Worm (Caenorhabditis elegans): ENCODE data around the gene lin-33.

Gene lin-33

ce11 chrIV:5923112-5923511 is 7.3 kb upstream of the lin-33 start:
- TF ChIP-seq unc-39 (tag; optimal IDR thresholded peaks at IDR 0.05) (no peak), unc-62 (GFP tag; optimal IDR thresholded peaks at IDR 0.05) (peak; percentile 5), nhr-11 (tag; optimal IDR thresholded peaks at IDR 0.05) (no peak)

DNA sequence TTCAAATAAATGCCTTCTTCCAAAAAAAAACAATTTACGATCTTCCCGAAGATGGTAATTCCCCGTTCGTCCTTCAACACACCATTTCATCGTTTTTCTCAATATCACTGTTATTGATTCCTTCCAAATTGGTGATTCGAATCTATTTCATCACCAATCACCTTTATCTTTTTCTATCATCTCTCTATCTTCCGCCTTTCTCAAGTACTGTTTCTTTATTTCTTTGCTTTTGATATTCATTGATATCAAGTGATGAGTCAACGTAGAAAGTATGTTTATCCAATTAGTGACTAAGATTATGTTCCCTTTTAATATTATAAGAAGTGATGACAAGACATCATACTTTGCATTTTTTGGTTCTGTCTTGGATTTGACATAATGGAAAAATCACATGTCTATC is 6.2 kb upstream of the lin-33 start:
- TF ChIP-seq pha-4 (tag; optimal IDR thresholded peaks at IDR 0.05) (no peak), nhr-23 (tag; optimal IDR thresholded peaks at IDR 0.05) (no peak), nhr-12 (tag; optimal IDR thresholded peaks at IDR 0.05) (no peak), ceh-82 (tag; optimal IDR thresholded peaks at IDR 0.05) (no peak), fkh-10 (GFP tag; optimal IDR thresholded peaks at IDR 0.05) (no peak), aly-2 (tag; optimal IDR thresholded peaks at IDR 0.05) (no peak), zag-1 (tag; optimal IDR thresholded peaks at IDR 0.05) (no peak), skn-1 (tag; optimal IDR thresholded peaks at IDR 0.05) (no peak), nhr-237 (tag; optimal IDR thresholded peaks at IDR 0.05) (no peak), pqm-1 (tag; optimal IDR thresholded peaks at IDR 0.05) (no peak), nhr-67 (tag; optimal IDR thresholded peaks at IDR 0.05) (no peak), nhr-77 (tag; optimal IDR thresholded peaks at IDR 0.05) (no peak), R02D3.7 (tag; optimal IDR thresholded peaks at IDR 0.05) (no peak), ceh-16 (tag; optimal IDR thresholded peaks at IDR 0.05) (no peak)

DNA sequence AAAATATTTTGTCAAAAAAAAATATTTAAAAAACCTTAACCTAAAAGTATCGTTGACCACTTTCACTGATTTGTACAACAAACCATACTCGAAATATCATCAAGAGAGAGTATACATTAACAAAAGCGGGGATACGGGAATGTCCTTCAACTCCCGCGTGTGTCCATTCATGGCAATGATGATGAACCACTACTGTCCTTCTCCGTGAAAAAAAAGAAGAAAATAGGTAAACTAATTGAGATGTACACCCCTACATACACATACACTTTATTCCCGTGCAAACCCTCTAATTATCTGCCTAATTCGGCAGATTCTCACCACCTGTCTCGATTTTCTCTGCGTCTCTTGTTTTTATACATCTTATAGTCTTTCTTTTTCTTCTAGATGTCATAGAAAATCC is 3.8 kb upstream of the lin-33 start:
- peak; percentile 50 for TF ChIP-seq nhr-23 (tag; optimal IDR thresholded peaks at IDR 0.05)
- no peak for TF ChIP-seq fkh-10 (GFP tag; optimal IDR thresholded peaks at IDR 0.05)
- TF ChIP-seq nhr-12 (tag; optimal IDR thresholded peaks at IDR 0.05), result no peak
- TF ChIP-seq nhr-25 (tag; optimal IDR thresholded peaks at IDR 0.05), result peak; percentile 64
- TF ChIP-seq egl-5 (tag; optimal IDR thresholded peaks at IDR 0.05), result peak; percentile 6
- peak; percentile 9 for TF ChIP-seq hmg-11 (tag; optimal IDR thresholded peaks at IDR 0.05)

DNA sequence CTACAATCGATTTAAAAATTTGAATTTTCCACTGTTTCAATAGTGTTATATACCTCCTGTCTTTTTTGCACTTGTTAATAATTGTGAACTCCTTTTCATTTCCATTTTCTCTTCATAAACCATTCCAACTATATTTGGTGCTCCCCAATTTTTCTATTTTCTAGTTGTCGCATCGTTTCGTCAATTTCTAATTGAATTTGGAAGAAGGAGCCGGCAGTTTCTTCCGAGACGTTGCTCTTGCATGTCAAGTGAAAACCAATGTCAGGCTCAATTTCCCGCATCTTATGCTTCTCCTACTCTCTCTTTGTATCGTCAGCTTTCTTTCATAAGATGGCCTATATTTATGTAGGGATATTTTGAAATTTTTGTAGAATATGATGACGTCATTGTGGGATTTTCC is 2.6 kb upstream of the lin-33 start:
- TF ChIP-seq fkh-10 (GFP tag; optimal IDR thresholded peaks at IDR 0.05), result no peak
- no peak for TF ChIP-seq nhr-77 (tag; optimal IDR thresholded peaks at IDR 0.05)
- no peak for TF ChIP-seq tbx-2 (tag; optimal IDR thresholded peaks at IDR 0.05)
- no peak for TF ChIP-seq daf-12 (tag; optimal IDR thresholded peaks at IDR 0.05)

DNA sequence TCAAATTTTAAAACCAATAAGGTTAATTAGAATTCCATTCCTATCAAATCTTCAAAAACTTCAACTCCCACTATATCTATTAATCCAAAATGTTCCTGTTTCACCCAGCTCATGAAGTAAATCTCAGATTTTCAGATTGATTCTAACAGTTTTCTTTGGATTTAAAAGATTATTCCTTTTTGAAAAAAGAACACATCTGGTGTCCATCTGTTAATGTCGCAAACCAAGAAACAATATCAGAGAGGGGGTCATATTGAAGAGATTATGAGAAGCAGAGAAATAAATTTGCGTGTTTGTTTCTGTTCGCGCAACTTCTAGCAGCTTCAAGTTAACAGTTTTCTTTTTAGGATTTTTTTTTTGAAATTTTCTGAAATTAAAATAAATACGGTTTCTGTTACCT is 1.5 kb upstream of the lin-33 start:
- TF ChIP-seq nhr-25 (tag; optimal IDR thresholded peaks at IDR 0.05), result no peak
- no peak for TF ChIP-seq pha-4 (tag; optimal IDR thresholded peaks at IDR 0.05)
- TF ChIP-seq elt-2 (tag; optimal IDR thresholded peaks at IDR 0.05), result no peak
- TF ChIP-seq skn-1 (tag; optimal IDR thresholded peaks at IDR 0.05), result no peak
- TF ChIP-seq ceh-9 (tag; optimal IDR thresholded peaks at IDR 0.05), result no peak
- no peak for TF ChIP-seq eor-1 (tag; optimal IDR thresholded peaks at IDR 0.05)
- no peak for TF ChIP-seq hmg-11 (tag; optimal IDR thresholded peaks at IDR 0.05)
- no peak for TF ChIP-seq nhr-77 (tag; optimal IDR thresholded peaks at IDR 0.05)
- no peak for TF ChIP-seq ztf-11 (tag; optimal IDR thresholded peaks at IDR 0.05)
- TF ChIP-seq nfya-1 (tag; optimal IDR thresholded peaks at IDR 0.05; ENCODE audit: insufficient read depth), result no peak
- no peak for TF ChIP-seq zag-1 (tag; optimal IDR thresholded peaks at IDR 0.05)
- TF ChIP-seq ZK546.5 (tag; optimal IDR thresholded peaks at IDR 0.05), result no peak
- TF ChIP-seq ceh-28 (tag; optimal IDR thresholded peaks at IDR 0.05), result no peak
- no peak for TF ChIP-seq mml-1 (tag; optimal IDR thresholded peaks at IDR 0.05)
- no peak for TF ChIP-seq tbx-2 (tag; optimal IDR thresholded peaks at IDR 0.05)
- TF ChIP-seq unc-62 (GFP tag; optimal IDR thresholded peaks at IDR 0.05), result no peak
- TF ChIP-seq unc-39 (tag; optimal IDR thresholded peaks at IDR 0.05), result no peak
- no peak for TF ChIP-seq sea-2 (GFP tag; optimal IDR thresholded peaks at IDR 0.05)

ce11 chrIV:5934046-5934445 is 3.6 kb downstream of the lin-33 start, which contains the start of gene H32C10.1:
Gene H32C10.1 (plus strand): TSS chrIV:5934346.
- TF ChIP-seq aly-2 (tag; optimal IDR thresholded peaks at IDR 0.05), result no peak
- no peak for TF ChIP-seq tbx-2 (tag; optimal IDR thresholded peaks at IDR 0.05)
- TF ChIP-seq nfya-1 (tag; optimal IDR thresholded peaks at IDR 0.05; ENCODE audit: insufficient read depth), result no peak
- no peak for TF ChIP-seq R02D3.7 (tag; optimal IDR thresholded peaks at IDR 0.05)
- TF ChIP-seq ama-1 (optimal IDR thresholded peaks at IDR 0.05), result no peak
- no peak for TF ChIP-seq eor-1 (tag; optimal IDR thresholded peaks at IDR 0.05)
- TF ChIP-seq pha-4 (tag; optimal IDR thresholded peaks at IDR 0.05), result no peak
- TF ChIP-seq skn-1 (tag; optimal IDR thresholded peaks at IDR 0.05), result no peak
- no peak for TF ChIP-seq nhr-11 (tag; optimal IDR thresholded peaks at IDR 0.05)
- TF ChIP-seq fkh-2 (tag; optimal IDR thresholded peaks at IDR 0.05), result no peak
- no peak for TF ChIP-seq lin-39 (tag; optimal IDR thresholded peaks at IDR 0.05)
- TF ChIP-seq fos-1 (tag; optimal IDR thresholded peaks at IDR 0.05), result no peak
- TF ChIP-seq elt-3 (tag; optimal IDR thresholded peaks at IDR 0.05), result no peak
- no peak for TF ChIP-seq pqm-1 (tag; optimal IDR thresholded peaks at IDR 0.05)

All from whole organism, L3 larva.